Fruit fly (Drosophila melanogaster) whole organism, embryonic: Measurements from ENCODE around the gene Ing5.

ENCODE experiments used
- CG10565 ChIP-seq: fragments of 200-800 bp; sonication (Bioruptor generic); optimal IDR thresholded peaks from 3 replicates; lab custom pipeline; 2016; ENCODE audit warnings: missing biosample characterization, mild to moderate bottlenecking, missing genetic modification characterization
- CG11695 ChIP-seq: fragments of 200-800 bp; sonication (Bioruptor generic); IDR thresholded peaks from 3 replicates; pipeline ENCODE4 v1.3.6; 2022; ENCODE audit warnings: missing biosample characterization, missing genetic modification characterization
- CG11696 ChIP-seq: fragments of 200-800 bp; sonication (Bioruptor generic); IDR thresholded peaks from 2 replicates; pipeline ENCODE4 v1.3.6; 2022; ENCODE audit warnings: missing biosample characterization, missing genetic modification characterization
- CG12299 ChIP-seq: fragments of 200-800 bp; sonication (Bioruptor generic); optimal IDR thresholded peaks from 2 replicates; lab custom pipeline; 2018; ENCODE audit warnings: missing biosample characterization, mild to moderate bottlenecking, missing genetic modification characterization
- CG13624 ChIP-seq: fragments of 200-800 bp; sonication (Bioruptor generic); optimal IDR thresholded peaks from 2 replicates; lab custom pipeline; 2016; ENCODE audit warnings: missing biosample characterization, missing genetic modification characterization
- CG14667 ChIP-seq: fragments of 200-800 bp; sonication (Bioruptor generic); IDR thresholded peaks from 2 replicates; pipeline ENCODE4 v1.3.6; 2022; ENCODE audit warnings: missing biosample characterization, missing genetic modification characterization
- CG15269 ChIP-seq: fragments of 200-800 bp; sonication (Bioruptor generic); optimal IDR thresholded peaks from 2 replicates; lab custom pipeline; 2018; ENCODE audit warnings: missing biosample characterization, mild to moderate bottlenecking, missing genetic modification characterization, moderate library complexity
- CG15479 ChIP-seq: fragments of 200-800 bp; sonication (Bioruptor generic); optimal IDR thresholded peaks from 3 replicates; lab custom pipeline; 2019; ENCODE audit warnings: missing biosample characterization, mild to moderate bottlenecking, missing genetic modification characterization, moderate library complexity
- CG15514 ChIP-seq: fragments of 200-800 bp; sonication (Bioruptor generic); optimal IDR thresholded peaks from 3 replicates; lab custom pipeline; 2017; ENCODE audit warnings: missing biosample characterization, missing genetic modification characterization, mild to moderate bottlenecking, moderate library complexity, missing genetic modification reagents
- CG1792 ChIP-seq: fragments of 200-800 bp; sonication (Bioruptor generic); optimal IDR thresholded peaks from 2 replicates; lab custom pipeline; 2016; ENCODE audit warnings: missing biosample characterization, missing genetic modification characterization
- CG2116 ChIP-seq: fragments of 200-800 bp; sonication (Bioruptor generic); optimal IDR thresholded peaks from 3 replicates; lab custom pipeline; 2018; ENCODE audit warnings: missing biosample characterization, mild to moderate bottlenecking, missing genetic modification characterization
- CG2120 ChIP-seq: fragments of 200-800 bp; sonication (Bioruptor generic); optimal IDR thresholded peaks from 3 replicates; lab custom pipeline; 2016; ENCODE audit warnings: missing biosample characterization, missing genetic modification characterization
- CG2202 ChIP-seq: fragments of 200-800 bp; sonication (Bioruptor generic); optimal IDR thresholded peaks from 2 replicates; lab custom pipeline; 2018; ENCODE audit warnings: missing biosample characterization, mild to moderate bottlenecking, missing genetic modification characterization
- CG30403 ChIP-seq: fragments of 200-800 bp; sonication (Bioruptor generic); optimal IDR thresholded peaks from 3 replicates; lab custom pipeline; 2016; ENCODE audit warnings: missing biosample characterization, missing genetic modification characterization
- CG4360 ChIP-seq: fragments of 200-800 bp; sonication (Bioruptor generic); IDR thresholded peaks from 2 replicates; pipeline ENCODE4 v1.3.6; 2022; ENCODE audit warnings: missing biosample characterization, missing genetic modification characterization
- CG4854 ChIP-seq: fragments of 200-800 bp; sonication (Bioruptor generic); optimal IDR thresholded peaks from 2 replicates; lab custom pipeline; 2016; ENCODE audit warnings: missing biosample characterization, missing genetic modification characterization, inconsistent platforms
- CG6765 ChIP-seq: fragments of 200-800 bp; sonication (Bioruptor generic); optimal IDR thresholded peaks from 3 replicates; lab custom pipeline; 2017; ENCODE audit warnings: missing biosample characterization, mild to moderate bottlenecking, missing genetic modification characterization
- CG8359 ChIP-seq: fragments of 200-800 bp; sonication (Bioruptor generic); optimal IDR thresholded peaks from 2 replicates; lab custom pipeline; 2017; ENCODE audit warnings: missing biosample characterization, mild to moderate bottlenecking, missing genetic modification characterization, borderline replicate concordance
- CG9797 ChIP-seq: fragments of 200-800 bp; sonication (Bioruptor generic); optimal IDR thresholded peaks from 3 replicates; lab custom pipeline; 2018; ENCODE audit warnings: missing biosample characterization, mild to moderate bottlenecking, missing genetic modification characterization
- Deaf1 ChIP-seq: fragments of 200-800 bp; optimal IDR thresholded peaks from 3 replicates; lab custom pipeline; 2019; ENCODE audit warnings: missing biosample characterization, mild to moderate bottlenecking, missing genetic modification characterization, moderate library complexity
- E2f2 ChIP-seq: fragments of 200-800 bp; sonication (Bioruptor generic); IDR thresholded peaks from 2 replicates; pipeline ENCODE4 v1.3.6; 2022; ENCODE audit warnings: missing biosample characterization, missing genetic modification characterization
- HLHmδ ChIP-seq: fragments of 200-800 bp; sonication (Bioruptor generic); optimal IDR thresholded peaks from 2 replicates; lab custom pipeline; 2018; ENCODE audit warnings: missing biosample characterization, mild to moderate bottlenecking, missing genetic modification characterization, moderate library complexity
- MTF-1 ChIP-seq: fragments of 200-800 bp; sonication (Bioruptor generic); optimal IDR thresholded peaks from 2 replicates; lab custom pipeline; 2018; ENCODE audit warnings: missing biosample characterization, mild to moderate bottlenecking, missing genetic modification characterization, borderline replicate concordance
- Med ChIP-seq: fragments of 200-800 bp; sonication (Bioruptor generic); peaks from one replicate; lab custom pipeline; 2016; ENCODE audit warnings: missing biosample characterization, missing genetic modification characterization, mild to moderate bottlenecking, inconsistent platforms, moderate library complexity
- Meics ChIP-seq: fragments of 200-800 bp; sonication (Bioruptor generic); optimal IDR thresholded peaks from 2 replicates; lab custom pipeline; 2017; ENCODE audit warnings: missing biosample characterization, mild to moderate bottlenecking, missing genetic modification characterization
- Mrtf ChIP-seq: fragments of 200-800 bp; sonication (Bioruptor generic); IDR thresholded peaks from 3 replicates; pipeline ENCODE4 v1.3.6; 2022; ENCODE audit warnings: missing biosample characterization, missing genetic modification characterization
- NFAT ChIP-seq: fragments of 200-800 bp; sonication (Bioruptor generic); IDR thresholded peaks from 2 replicates; pipeline ENCODE4 v1.3.6; 2022; ENCODE audit warnings: missing biosample characterization, missing genetic modification characterization
- Nf-YB ChIP-seq: fragments of 200-800 bp; sonication (Bioruptor generic); optimal IDR thresholded peaks from 3 replicates; lab custom pipeline; 2019; ENCODE audit warnings: missing biosample characterization, mild to moderate bottlenecking, missing genetic modification characterization, moderate library complexity
- PHDP ChIP-seq: fragments of 200-800 bp; sonication (Bioruptor generic); optimal IDR thresholded peaks from 3 replicates; lab custom pipeline; 2018; ENCODE audit warnings: missing biosample characterization, mild to moderate bottlenecking, missing genetic modification characterization, moderate library complexity
- Six4 ChIP-seq: fragments of 200-800 bp; sonication (Bioruptor generic); optimal IDR thresholded peaks from 2 replicates; lab custom pipeline; 2016; ENCODE audit warnings: missing biosample characterization, missing genetic modification characterization
- Sry-δ ChIP-seq: fragments of 200-800 bp; sonication (Bioruptor generic); optimal IDR thresholded peaks from 2 replicates; lab custom pipeline; 2016; ENCODE audit warnings: missing biosample characterization, missing genetic modification characterization
- chm ChIP-seq: fragments of 200-800 bp; sonication (Bioruptor generic); IDR thresholded peaks from 2 replicates; pipeline ENCODE4 v1.3.6; 2022; ENCODE audit warnings: missing biosample characterization, missing genetic modification characterization
- ci ChIP-seq: fragments of 200-800 bp; sonication (Bioruptor generic); IDR thresholded peaks from 3 replicates; pipeline ENCODE4 v1.3.6; 2022; ENCODE audit warnings: missing biosample characterization, missing genetic modification characterization
- da ChIP-seq: fragments of 200-800 bp; sonication (Bioruptor generic); optimal IDR thresholded peaks from 2 replicates; lab custom pipeline; 2016; ENCODE audit warnings: missing biosample characterization, missing genetic modification characterization
- emc ChIP-seq: fragments of 200-800 bp; sonication (Bioruptor generic); optimal IDR thresholded peaks from 2 replicates; lab custom pipeline; 2016; ENCODE audit warnings: missing biosample characterization, missing genetic modification characterization
- ftz-f1 ChIP-seq: fragments of 200-800 bp; sonication (Bioruptor generic); optimal IDR thresholded peaks from 2 replicates; lab custom pipeline; 2016; ENCODE audit warnings: missing biosample characterization, missing genetic modification characterization
- fu2 ChIP-seq: fragments of 200-800 bp; sonication (Bioruptor generic); optimal IDR thresholded peaks from 2 replicates; lab custom pipeline; 2016; ENCODE audit warnings: missing biosample characterization, missing genetic modification characterization
- gfzf ChIP-seq: fragments of 200-800 bp; sonication (Bioruptor generic); optimal IDR thresholded peaks from 2 replicates; lab custom pipeline; 2016; ENCODE audit warnings: missing biosample characterization, mild to moderate bottlenecking, missing genetic modification characterization, moderate library complexity
- kay ChIP-seq: fragments of 200-800 bp; sonication (Bioruptor generic); optimal IDR thresholded peaks from 2 replicates; lab custom pipeline; 2016; ENCODE audit warnings: missing biosample characterization, missing genetic modification characterization
- lilli ChIP-seq: fragments of 200-800 bp; sonication (Bioruptor generic); optimal IDR thresholded peaks from 3 replicates; lab custom pipeline; 2016; ENCODE audit warnings: missing biosample characterization, missing genetic modification characterization
- nerfin-1 ChIP-seq: fragments of 200-800 bp; sonication (Bioruptor generic); optimal IDR thresholded peaks from 3 replicates; lab custom pipeline; 2019; ENCODE audit warnings: missing biosample characterization, mild to moderate bottlenecking, missing genetic modification characterization, moderate library complexity
- nmo ChIP-seq: fragments of 200-800 bp; sonication (Bioruptor generic); optimal IDR thresholded peaks from 2 replicates; lab custom pipeline; 2018; ENCODE audit warnings: missing biosample characterization, mild to moderate bottlenecking, missing genetic modification characterization, moderate library complexity
- rib ChIP-seq: fragments of 200-800 bp; sonication (Bioruptor generic); IDR thresholded peaks from 2 replicates; pipeline ENCODE4 v1.3.6; 2022; ENCODE audit warnings: missing biosample characterization, missing genetic modification characterization
- shn ChIP-seq: fragments of 200-800 bp; sonication (Bioruptor generic); optimal IDR thresholded peaks from 3 replicates; lab custom pipeline; 2016; ENCODE audit warnings: missing biosample characterization, missing genetic modification characterization
- sim ChIP-seq: fragments of 200-800 bp; sonication (Bioruptor generic); IDR thresholded peaks from 2 replicates; pipeline ENCODE4 v1.3.6; 2022; ENCODE audit warnings: missing biosample characterization, missing genetic modification characterization
- tll ChIP-seq, 2 experiments: fragments of 200-800 bp in 1 of 2; fragments of >200 bp in 1 of 2; sonication (Bioruptor generic) in 1 of 2; optimal IDR thresholded peaks; 2 replicates each; lab custom pipeline; 2017 to 2019; ENCODE audit warnings: missing biosample characterization in 2 of 2, missing genetic modification characterization in 2 of 2, mild to moderate bottlenecking in 1 of 2, moderate library complexity in 1 of 2
- vvl ChIP-seq: fragments of 200-800 bp; sonication (Bioruptor generic); IDR thresholded peaks from 2 replicates; pipeline ENCODE4 v1.3.6; 2022; ENCODE audit warnings: missing biosample characterization, missing genetic modification characterization
- zen ChIP-seq: fragments of 200-800 bp; sonication (Bioruptor generic); optimal IDR thresholded peaks from 3 replicates; lab custom pipeline; 2018; ENCODE audit warnings: missing biosample characterization, mild to moderate bottlenecking, missing genetic modification characterization, moderate library complexity
- zf30C ChIP-seq: fragments of 200-800 bp; sonication (Bioruptor generic); optimal IDR thresholded peaks from 3 replicates; lab custom pipeline; 2018; ENCODE audit warnings: missing biosample characterization, mild to moderate bottlenecking, missing genetic modification characterization

Ing5 gene

DNA sequence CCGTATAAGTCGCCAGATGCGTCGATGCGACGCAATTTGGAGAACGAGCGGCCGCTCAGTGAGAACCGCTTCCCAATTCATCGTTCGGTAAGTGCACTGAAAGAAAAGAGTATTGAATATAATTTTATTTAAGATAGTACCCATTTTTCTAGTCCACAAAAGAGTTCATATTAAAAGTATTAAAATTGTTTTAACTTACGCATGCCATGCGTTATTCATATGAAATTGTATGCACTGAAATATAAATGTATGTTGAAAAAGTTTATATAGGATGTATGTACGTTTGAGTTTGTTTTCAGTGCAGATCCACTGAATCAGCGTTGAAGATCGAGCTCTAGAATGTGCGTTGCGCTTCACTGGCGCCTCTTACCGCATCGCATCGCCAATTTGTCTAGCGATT, 12.5 kb upstream of the Ing5 start (continued):
- TF ChIP-seq CG2120 (GFP tag; lab: Kevin White, UChicago) = peak; percentile 9
- peak; percentile 7 for TF ChIP-seq CG30403 (GFP tag; lab: Kevin White, UChicago)
- peak; percentile 15 for TF ChIP-seq zf30C (GFP tag; lab: Kevin White, UChicago)
- TF ChIP-seq zen (tag; lab: Kevin White, UChicago) = no peak
- peak; percentile 3 for TF ChIP-seq CG15514 (GFP tag; lab: Kevin White, UChicago)
- TF ChIP-seq PHDP (tag; lab: Kevin White, UChicago) = peak; percentile 8
- TF ChIP-seq Med (GFP tag; lab: Kevin White, UChicago) = peak; percentile 69

DNA sequence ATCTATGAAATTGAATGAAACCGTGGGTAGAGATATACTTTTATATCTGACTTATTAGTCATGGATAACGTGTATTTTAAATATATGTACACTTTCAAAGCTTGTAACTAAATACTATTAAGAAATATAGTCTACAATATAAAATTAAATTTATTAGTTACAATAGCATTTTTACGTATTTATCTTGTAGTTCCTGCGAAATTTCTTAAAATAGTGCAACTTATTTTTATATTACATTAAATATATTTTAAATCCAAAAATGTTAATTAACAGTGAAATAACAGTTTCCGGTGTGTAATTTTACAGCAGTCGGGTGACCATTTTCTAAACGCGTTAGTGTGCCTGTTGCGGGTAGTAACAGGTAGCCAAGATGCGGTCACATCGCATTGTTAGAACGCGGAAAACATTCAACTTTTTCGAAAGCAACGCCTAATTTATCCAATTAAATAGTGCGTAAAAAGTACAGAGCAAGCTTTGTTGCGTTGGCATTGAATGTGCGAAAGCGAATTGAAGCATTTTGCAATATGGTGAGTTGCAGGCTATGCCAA, 11.6 kb upstream of the Ing5 start, which contains the start of the genes CG10859 and CG7110:
CG10859 (minus strand) TSS at position 51 of the 548 bp plus-strand sequence.
CG7110 (plus strand) TSS at position 378 of the 548 bp plus-strand sequence.
- TF ChIP-seq Six4 (GFP tag; lab: Kevin White, UChicago) (no peak), Deaf1 (tag; lab: Kevin White, UChicago) (no peak), CG11695 (GFP tag; lab: Robert Waterston, UW) (no peak), CG14667 (GFP tag; lab: Robert Waterston, UW) (no peak), Sry-δ (GFP tag; lab: Kevin White, UChicago) (no peak), CG1792 (GFP tag; lab: Kevin White, UChicago) (no peak), CG10565 (GFP tag; lab: Kevin White, UChicago) (no peak), CG15479 (GFP tag; lab: Kevin White, UChicago) (no peak), ci (GFP tag; lab: Robert Waterston, UW) (peak; percentile 88), sim (GFP tag; lab: Robert Waterston, UW) (no peak), Mrtf (GFP tag; lab: Robert Waterston, UW) (no peak), CG2202 (tag; lab: Kevin White, UChicago) (peak; percentile 43), CG15269 (tag; lab: Kevin White, UChicago) (peak; percentile 33), CG12299 (tag; lab: Kevin White, UChicago) (peak; percentile 45), MTF-1 (GFP tag; lab: Kevin White, UChicago) (peak; percentile 39), CG11696 (no peak), ftz-f1 (GFP tag; lab: Kevin White, UChicago) (no peak), rib (GFP tag; lab: Robert Waterston, UW) (no peak), Meics (GFP tag; lab: Kevin White, UChicago) (peak; percentile 79), CG9797 (GFP tag; lab: Kevin White, UChicago) (peak; percentile 77), HLHmδ (GFP tag; lab: Kevin White, UChicago) (peak; percentile 62), tll (GFP tag; optimal IDR thresholded peaks at IDR 0.05; lab: Kevin White, UChicago) (no peak), CG4360 (no peak), shn (GFP tag; lab: Kevin White, UChicago) (no peak), nmo (GFP tag; lab: Kevin White, UChicago) (peak; percentile 51), lilli (GFP tag; lab: Kevin White, UChicago) (no peak), kay (GFP tag; lab: Kevin White, UChicago) (no peak), CG13624 (GFP tag; lab: Kevin White, UChicago) (peak; percentile 7), emc (no peak), fu2 (GFP tag; lab: Kevin White, UChicago) (no peak), da (GFP tag; lab: Kevin White, UChicago) (no peak), nerfin-1 (peak; percentile 51), Nf-YB (GFP tag; lab: Kevin White, UChicago) (peak; percentile 10), NFAT (GFP tag; lab: Robert Waterston, UW) (no peak; the same call in 1 of the 2 replicates), Med (GFP tag; lab: Kevin White, UChicago) (peak; percentile 91), CG6765 (GFP tag; lab: Kevin White, UChicago) (peak; percentile 72), CG8359 (GFP tag; lab: Kevin White, UChicago) (peak; percentile 38), CG4854 (GFP tag; lab: Kevin White, UChicago) (peak; percentile 18), chm (peak; percentile 65; the same call in 1 of the 2 replicates), gfzf (GFP tag; lab: Kevin White, UChicago) (peak; percentile 86), vvl (GFP tag; lab: Robert Waterston, UW) (peak; percentile 33; the same call in 1 of the 2 replicates), E2f2 (GFP tag; lab: Robert Waterston, UW) (peak; percentile 89), CG2116 (GFP tag; lab: Kevin White, UChicago) (peak; percentile 40)
